Fruit fly (Drosophila melanogaster) S2 (cell line): ENCODE measurements around the gene nyo.

Experiments
- CG8478 ChIP-seq: fragments of >200 bp; optimal IDR thresholded peaks from 2 replicates; lab custom pipeline; 2018
- CTCF ChIP-seq, 2 experiments: fragments of >200 bp; optimal IDR thresholded peaks; 2 replicates each; lab custom pipeline; 2018

- TF ChIP-seq CTCF (optimal IDR thresholded peaks at IDR 0.05; lab: Kevin White, UChicago), result no peak
- TF ChIP-seq CG8478, result no peak
These were observed 60.8 kb downstream of the nyo start for dm6 chr3R:31603655-31604054.
